Worm (Caenorhabditis elegans): Measurements from ENCODE around the gene W02A2.8.

Gene W02A2.8

DNA sequence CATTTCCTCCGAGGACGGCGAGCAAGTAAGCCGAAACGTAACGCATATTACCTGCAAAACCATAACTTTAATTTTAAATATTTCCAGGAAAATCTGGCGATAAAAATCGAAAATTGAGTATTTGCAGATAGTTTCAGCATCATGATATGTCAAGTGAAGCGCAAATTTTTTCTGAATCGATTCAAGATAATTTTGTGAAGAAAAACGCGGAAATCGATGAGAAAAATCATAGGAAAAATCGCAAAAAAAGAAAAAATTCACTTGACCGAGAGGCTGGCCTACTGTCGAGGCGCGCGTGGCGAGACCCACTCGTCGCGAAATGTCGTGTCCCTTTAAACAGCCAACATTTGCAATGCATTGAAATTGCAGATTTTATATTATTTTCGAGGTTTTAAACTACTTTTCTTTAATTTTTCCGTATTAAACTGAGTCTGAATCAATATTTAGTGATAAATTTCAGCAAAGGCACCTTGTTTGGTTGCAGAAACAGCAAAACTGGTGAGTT, 11.9 kb upstream of the W02A2.8 start, which contains the start of the genes rla-2, popl-7 and Y62E10A.24 (continued):
- TF ChIP-seq mef-2 (tag; optimal IDR thresholded peaks at IDR 0.05): no peak
- no peak for TF ChIP-seq xbp-1 (tag; optimal IDR thresholded peaks at IDR 0.05)
- TF ChIP-seq ama-1 (optimal IDR thresholded peaks at IDR 0.05): no peak
- no peak for TF ChIP-seq mab-9 (GFP tag; IDR thresholded peaks at IDR 0.05)
- TF ChIP-seq ceh-82 (tag; optimal IDR thresholded peaks at IDR 0.05): peak in 2 of 3 experiments; percentile 10 to 33
- TF ChIP-seq tlp-1 (tag; optimal IDR thresholded peaks at IDR 0.05): no peak
- no peak for TF ChIP-seq lir-3 (tag; optimal IDR thresholded peaks at IDR 0.05; ENCODE audit: poor library complexity)
- TF ChIP-seq efl-1 (optimal IDR thresholded peaks at IDR 0.05): peak; percentile 32 to 50
- peak; percentile 41 to 95 for TF ChIP-seq efl-1 (GFP tag; optimal IDR thresholded peaks at IDR 0.05 in 1 of 2)
- TF ChIP-seq aha-1 (tag; optimal IDR thresholded peaks at IDR 0.05): no peak
- no peak for TF ChIP-seq hlh-17 (GFP tag; optimal IDR thresholded peaks at IDR 0.05; ENCODE audit: borderline replicate concordance)
- no peak for TF ChIP-seq F16B12.6 (tag; optimal IDR thresholded peaks at IDR 0.05)
- no peak for TF ChIP-seq fkh-10 (GFP tag; optimal IDR thresholded peaks at IDR 0.05)
- no peak for TF ChIP-seq ztf-11 (tag; optimal IDR thresholded peaks at IDR 0.05)
- TF ChIP-seq egl-13 (tag; optimal IDR thresholded peaks at IDR 0.05): no peak
- TF ChIP-seq C04F5.9 (tag; optimal IDR thresholded peaks at IDR 0.05): no peak
- no peak for TF ChIP-seq ceh-90 (tag; optimal IDR thresholded peaks at IDR 0.05)
- TF ChIP-seq lin-14 (GFP tag; optimal IDR thresholded peaks at IDR 0.05): no peak
- TF ChIP-seq unc-130 (tag; optimal IDR thresholded peaks at IDR 0.05): peak; percentile 14
- TF ChIP-seq sup-37 (GFP tag; optimal IDR thresholded peaks at IDR 0.05): no peak
- TF ChIP-seq mdl-1 (tag; optimal IDR thresholded peaks at IDR 0.05): no peak
- TF ChIP-seq sptf-1 (tag; optimal IDR thresholded peaks at IDR 0.05): no peak
- no peak for TF ChIP-seq ces-1 (GFP tag; optimal IDR thresholded peaks at IDR 0.05)
- no peak for TF ChIP-seq aly-2 (tag; optimal IDR thresholded peaks at IDR 0.05)
- TF ChIP-seq pqm-1 (tag; optimal IDR thresholded peaks at IDR 0.05): no peak
- TF ChIP-seq snu-23 (GFP tag; optimal IDR thresholded peaks at IDR 0.05): peak; percentile 35
- TF ChIP-seq grh-1 (GFP tag; IDR thresholded peaks at IDR 0.05): no peak
- peak; percentile 28 for TF ChIP-seq blmp-1 (tag; optimal IDR thresholded peaks at IDR 0.05)
- no peak for TF ChIP-seq nhr-11 (tag; optimal IDR thresholded peaks at IDR 0.05)
- no peak for TF ChIP-seq nhr-28 (tag; optimal IDR thresholded peaks at IDR 0.05)
- no peak for TF ChIP-seq unc-86 (tag; optimal IDR thresholded peaks at IDR 0.05)
- no peak for TF ChIP-seq sox-4 (tag; optimal IDR thresholded peaks at IDR 0.05)
- TF ChIP-seq nhr-85 (tag): no peak
- no peak for TF ChIP-seq Y116A8C.19 (tag; optimal IDR thresholded peaks at IDR 0.05; ENCODE audit: borderline replicate concordance)
- no peak for TF ChIP-seq lin-13 (GFP tag; optimal IDR thresholded peaks at IDR 0.05)
- no peak for TF ChIP-seq jun-1 (tag; optimal IDR thresholded peaks at IDR 0.05)
- no peak for TF ChIP-seq hlh-4 (tag; optimal IDR thresholded peaks at IDR 0.05)
- TF ChIP-seq pax-3 (tag; optimal IDR thresholded peaks at IDR 0.05): no peak
- TF ChIP-seq vab-15 (tag; optimal IDR thresholded peaks at IDR 0.05): no peak
- TF ChIP-seq nhr-90 (tag; optimal IDR thresholded peaks at IDR 0.05; ENCODE audit: poor library complexity): no peak
- no peak for TF ChIP-seq dsc-1 (tag; optimal IDR thresholded peaks at IDR 0.05)
- no peak for TF ChIP-seq fkh-4 (tag; optimal IDR thresholded peaks at IDR 0.05; ENCODE audit: borderline replicate concordance)

DNA sequence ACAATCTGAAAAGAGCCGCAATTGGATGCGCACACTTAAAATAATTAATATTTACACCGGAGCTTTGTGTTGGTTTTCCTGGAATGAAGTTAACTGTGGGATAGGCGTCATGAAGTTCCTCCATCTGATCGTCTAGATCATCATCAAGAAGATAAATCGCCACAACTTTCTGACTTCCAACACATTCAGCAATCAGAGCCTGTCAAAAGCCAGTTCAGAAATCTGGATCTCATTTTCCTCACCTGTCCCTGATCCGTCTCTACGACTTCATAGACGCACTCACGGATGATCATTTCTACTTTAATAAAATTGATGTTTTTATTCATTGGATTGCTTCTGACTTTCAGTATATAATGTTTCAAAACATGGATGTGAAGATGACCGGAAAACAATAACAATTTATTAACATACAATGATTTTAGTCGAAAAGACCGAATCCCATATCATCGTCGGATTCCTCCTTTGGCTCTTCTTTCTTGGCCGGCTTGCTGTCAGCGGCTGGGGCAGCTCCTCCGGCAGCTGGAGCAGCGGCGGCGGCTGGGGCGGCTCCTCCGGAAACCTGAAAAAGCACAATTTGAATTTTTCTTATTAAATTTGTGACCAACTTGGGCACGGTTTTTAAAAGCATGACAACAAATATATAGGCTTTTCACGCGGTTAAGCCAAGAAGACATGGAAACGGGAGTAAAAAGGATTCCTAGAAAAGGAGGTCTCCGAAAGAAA, 10.9 kb upstream of the W02A2.8 start, which contains the start of gene agt-1:
Gene agt-1 (minus strand): TSS at position 293 of the 723 bp plus-strand sequence.
- no peak for TF ChIP-seq pax-3 (tag; optimal IDR thresholded peaks at IDR 0.05)
- TF ChIP-seq mdl-1 (tag; optimal IDR thresholded peaks at IDR 0.05): no peak
- no peak for TF ChIP-seq ztf-11 (tag; optimal IDR thresholded peaks at IDR 0.05)
- TF ChIP-seq lin-14 (GFP tag; optimal IDR thresholded peaks at IDR 0.05): no peak
- TF ChIP-seq efl-1 (optimal IDR thresholded peaks at IDR 0.05): no peak
- peak in 1 of 2 experiments; percentile 87 for TF ChIP-seq efl-1 (GFP tag; optimal IDR thresholded peaks at IDR 0.05 in 1 of 2)
- TF ChIP-seq mep-1 (tag; optimal IDR thresholded peaks at IDR 0.05): no peak
- no peak for TF ChIP-seq jun-1 (tag; optimal IDR thresholded peaks at IDR 0.05)
- no peak for TF ChIP-seq egl-13 (tag; optimal IDR thresholded peaks at IDR 0.05)
- no peak for TF ChIP-seq unc-98 (GFP tag; IDR thresholded peaks at IDR 0.05)
- no peak for TF ChIP-seq ces-1 (GFP tag; optimal IDR thresholded peaks at IDR 0.05)
- TF ChIP-seq C34B4.2 (tag; optimal IDR thresholded peaks at IDR 0.05): no peak
- TF ChIP-seq C16A3.4 (tag; optimal IDR thresholded peaks at IDR 0.05): no peak
- no peak for TF ChIP-seq nhr-77 (tag; optimal IDR thresholded peaks at IDR 0.05)
- TF ChIP-seq nhr-47 (tag; optimal IDR thresholded peaks at IDR 0.05): no peak
- TF ChIP-seq Y116A8C.19 (tag; optimal IDR thresholded peaks at IDR 0.05; ENCODE audit: borderline replicate concordance): no peak
- TF ChIP-seq lsy-2 (tag; optimal IDR thresholded peaks at IDR 0.05): peak in 1 of 2 experiments; percentile 19
- TF ChIP-seq nhr-19 (GFP tag; conservative IDR thresholded peaks at IDR 0.05): no peak

Data from whole organism, L1 larva.